Worm (Caenorhabditis elegans): ENCODE data around the gene grl-11.

- no peak for TF ChIP-seq ama-1 (optimal IDR thresholded peaks at IDR 0.05)
- TF ChIP-seq unc-39 (tag; optimal IDR thresholded peaks at IDR 0.05): no peak
- TF ChIP-seq R02D3.7 (tag; optimal IDR thresholded peaks at IDR 0.05): no peak
These were observed 28.8 kb downstream of the grl-11 start, which contains the start of the genes mccc-2 and mrpl-44 for ce11 chrIII:9089325-9089823.
